Worm (Caenorhabditis elegans): ENCODE results near the gene lbp-7.

DNA sequence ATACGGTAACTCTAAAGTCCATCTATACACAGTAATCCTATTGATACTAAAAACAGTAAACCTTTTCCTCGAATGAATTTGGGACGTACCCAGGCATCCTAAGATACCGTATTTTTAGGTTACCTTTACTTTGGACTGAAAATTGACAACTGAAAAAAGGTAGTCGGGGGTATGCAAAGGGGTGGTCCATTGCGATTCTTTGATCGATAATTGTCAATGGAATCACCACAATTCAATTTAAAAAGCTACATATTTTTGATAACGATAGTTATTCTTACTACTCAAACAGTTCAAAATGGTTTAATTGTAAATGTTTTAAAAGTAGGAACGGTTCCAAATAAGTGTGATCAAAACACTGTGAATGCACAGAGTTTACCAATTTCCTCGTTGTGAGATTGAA is 45.4 kb upstream of the lbp-7 start, which contains the start of gene srx-129:
- TF ChIP-seq snpc-4 (tag; optimal IDR thresholded peaks at IDR 0.05) (no peak), nhr-237 (tag; optimal IDR thresholded peaks at IDR 0.05) (no peak), fkh-10 (GFP tag; optimal IDR thresholded peaks at IDR 0.05) (no peak), sox-4 (tag; optimal IDR thresholded peaks at IDR 0.05) (no peak), jun-1 (tag; optimal IDR thresholded peaks at IDR 0.05) (no peak), mdl-1 (tag; optimal IDR thresholded peaks at IDR 0.05) (no peak), tlp-1 (tag; optimal IDR thresholded peaks at IDR 0.05) (no peak), nhr-11 (tag; optimal IDR thresholded peaks at IDR 0.05) (no peak), Y116A8C.19 (tag; optimal IDR thresholded peaks at IDR 0.05; ENCODE audit: borderline replicate concordance) (no peak)

Data from whole organism, L1 larva.